Worm (Caenorhabditis elegans) whole organism, L4/young adult: ENCODE measurements around the gene snb-1.

ENCODE experiments used
- W03F9.2 ChIP-seq: fragments of 150-350 bp; optimal IDR thresholded peaks from 2 replicates; lab custom pipeline; 2014; ENCODE audit warnings: missing biosample characterization, missing genetic modification characterization
- him-1 ChIP-seq: sonication (generic microtip); optimal IDR thresholded peaks from 2 replicates; lab custom pipeline; 2016; ENCODE audit warnings: missing genotype, missing genetic modification reagents, missing genetic modification characterization, missing compliant biosample characterization

ce11 chrV:6676158-6676849, 20.0 kb upstream of the snb-1 start, which contains the start of gene cest-34:
- TF ChIP-seq W03F9.2 (tag; lab: Kevin White, UChicago), result no peak
- no peak for TF ChIP-seq him-1 (tag; lab: Kevin White, UChicago)
